Comparison of ENCODE assay signal across 3 worm cellular contexts in genomic region chrII:4745281-4745680, ce11.
A peak's percentile ranks its signal among the peaks of the same experiment; 100 is the strongest.
TF ChIP-seq lines count a peak whose summit lies in the region.

No protein-coding gene starts in this region.

TF ChIP-seq in whole organism, L1 larva, 84 proteins besides CTCF, POLR2A, EP300 and RAD21 (continued from another document and continues in another):
- TF ChIP-seq snu-23 (GFP tag; optimal IDR thresholded peaks at IDR 0.05; lab: Kevin White, UChicago) (peak; percentile 71), pax-3 (tag; optimal IDR thresholded peaks at IDR 0.05; lab: Kevin White, UChicago) (no peak), fkh-10 (GFP tag; optimal IDR thresholded peaks at IDR 0.05; lab: Kevin White, UChicago) (no peak), ceh-8 (GFP tag; optimal IDR thresholded peaks at IDR 0.05; lab: Kevin White, UChicago) (no peak), sup-37 (GFP tag; optimal IDR thresholded peaks at IDR 0.05; lab: Kevin White, UChicago) (no peak), efl-3 (GFP tag; optimal IDR thresholded peaks at IDR 0.05; lab: Kevin White, UChicago) (no peak), lin-13 (GFP tag; optimal IDR thresholded peaks at IDR 0.05; lab: Kevin White, UChicago) (no peak), jun-1 (tag; optimal IDR thresholded peaks at IDR 0.05; lab: Kevin White, UChicago) (no peak), nhr-11 (tag; optimal IDR thresholded peaks at IDR 0.05; lab: Kevin White, UChicago) (peak; percentile 38), lin-35 (GFP tag; optimal IDR thresholded peaks at IDR 0.05; lab: Kevin White, UChicago) (peak in 1 of 2 experiments; percentile 55), nhr-85 (tag; lab: Kevin White, UChicago) (peak; percentile 96), zag-1 (tag; optimal IDR thresholded peaks at IDR 0.05; lab: Kevin White, UChicago) (no peak), ceh-63 (GFP tag; optimal IDR thresholded peaks at IDR 0.05; lab: Kevin White, UChicago) (no peak), C04F5.9 (tag; optimal IDR thresholded peaks at IDR 0.05; lab: Kevin White, UChicago) (no peak), fos-1 (tag; optimal IDR thresholded peaks at IDR 0.05; lab: Kevin White, UChicago) (no peak), mab-9 (GFP tag; IDR thresholded peaks at IDR 0.05; lab: Robert Waterston, UW) (no peak), ceh-90 (tag; optimal IDR thresholded peaks at IDR 0.05; lab: Kevin White, UChicago) (no peak), ceh-88 (GFP tag; IDR thresholded peaks at IDR 0.05; lab: Robert Waterston, UW) (no peak), egl-13 (tag; optimal IDR thresholded peaks at IDR 0.05; lab: Kevin White, UChicago) (no peak), ets-5 (GFP tag; IDR thresholded peaks at IDR 0.05; lab: Robert Waterston, UW) (no peak), ztf-4 (tag; optimal IDR thresholded peaks at IDR 0.05; lab: Kevin White, UChicago) (no peak), nhr-84 (tag; optimal IDR thresholded peaks at IDR 0.05; lab: Kevin White, UChicago) (no peak), hlh-17 (GFP tag; optimal IDR thresholded peaks at IDR 0.05; lab: Kevin White, UChicago; ENCODE audit: borderline replicate concordance) (no peak), ceh-82 (tag; optimal IDR thresholded peaks at IDR 0.05; lab: Kevin White, UChicago) (no peak), nhr-12 (tag; optimal IDR thresholded peaks at IDR 0.05; lab: Kevin White, UChicago) (no peak), rnt-1 (tag; optimal IDR thresholded peaks at IDR 0.05; lab: Kevin White, UChicago) (no peak), elt-3 (tag; optimal IDR thresholded peaks at IDR 0.05; lab: Kevin White, UChicago) (peak; percentile 4 to 98 (median 80)), skn-1 (tag; optimal IDR thresholded peaks at IDR 0.05; lab: Kevin White, UChicago) (no peak), nhr-47 (tag; optimal IDR thresholded peaks at IDR 0.05; lab: Kevin White, UChicago) (peak; percentile 47), mep-1 (tag; optimal IDR thresholded peaks at IDR 0.05; lab: Kevin White, UChicago) (no peak), pqm-1 (tag; optimal IDR thresholded peaks at IDR 0.05; lab: Kevin White, UChicago) (no peak), fkh-4 (tag; optimal IDR thresholded peaks at IDR 0.05; lab: Kevin White, UChicago; ENCODE audit: borderline replicate concordance) (no peak), nhr-76 (tag; optimal IDR thresholded peaks at IDR 0.05; lab: Kevin White, UChicago) (no peak), nhr-20 (tag; optimal IDR thresholded peaks at IDR 0.05; lab: Kevin White, UChicago) (peak; percentile 82), efl-1 (optimal IDR thresholded peaks at IDR 0.05; lab: Kevin White, UChicago) (peak in 1 of 2 experiments; percentile 8), efl-1 (GFP tag; optimal IDR thresholded peaks at IDR 0.05 in 1 of 2; lab: Kevin White, UChicago) (peak in 1 of 2 experiments; percentile 68), lin-39 (tag; optimal IDR thresholded peaks at IDR 0.05; lab: Kevin White, UChicago) (no peak), irx-1 (tag; optimal IDR thresholded peaks at IDR 0.05; lab: Kevin White, UChicago) (no peak), nhr-90 (tag; optimal IDR thresholded peaks at IDR 0.05; lab: Kevin White, UChicago; ENCODE audit: poor library complexity) (peak; percentile 79), nhr-77 (tag; optimal IDR thresholded peaks at IDR 0.05; lab: Kevin White, UChicago) (no peak), nhr-19 (GFP tag; conservative IDR thresholded peaks at IDR 0.05; lab: Robert Waterston, UW) (peak; percentile 55), snpc-4 (tag; optimal IDR thresholded peaks at IDR 0.05; lab: Kevin White, UChicago) (no peak), unc-98 (GFP tag; IDR thresholded peaks at IDR 0.05; lab: Robert Waterston, UW) (no peak), unc-62 (GFP tag; optimal IDR thresholded peaks at IDR 0.05; lab: Kevin White, UChicago) (no peak), hpl-2 (GFP tag; optimal IDR thresholded peaks at IDR 0.05; lab: Kevin White, UChicago) (no peak), C34B4.2 (tag; optimal IDR thresholded peaks at IDR 0.05; lab: Kevin White, UChicago) (no peak)

TF ChIP-seq in whole organism, L2 larva, 48 proteins besides CTCF, POLR2A, EP300 and RAD21 (continued from another document):
- TF ChIP-seq lsy-2 (tag; optimal IDR thresholded peaks at IDR 0.05; lab: Kevin White, UChicago) (peak in 1 of 2 experiments; percentile 37), mdl-1 (tag; optimal IDR thresholded peaks at IDR 0.05; lab: Kevin White, UChicago) (peak in 1 of 2 experiments; percentile 2), Y55F3AM.14 (GFP tag; optimal IDR thresholded peaks at IDR 0.05; lab: Kevin White, UChicago) (no peak), ztf-1 (GFP tag; conservative IDR thresholded peaks at IDR 0.05; lab: Robert Waterston, UW) (no peak), nhr-25 (tag; optimal IDR thresholded peaks at IDR 0.05; lab: Kevin White, UChicago) (peak; percentile 80), sma-9 (GFP tag; optimal IDR thresholded peaks at IDR 0.05; lab: Kevin White, UChicago) (peak; percentile 96), sma-9 (tag; optimal IDR thresholded peaks at IDR 0.05; lab: Kevin White, UChicago) (peak; percentile 3), ceh-82 (tag; optimal IDR thresholded peaks at IDR 0.05; lab: Kevin White, UChicago) (no peak), zag-1 (tag; optimal IDR thresholded peaks at IDR 0.05; lab: Kevin White, UChicago) (no peak), peb-1 (tag; optimal IDR thresholded peaks at IDR 0.05; lab: Kevin White, UChicago) (no peak), lin-13 (GFP tag; optimal IDR thresholded peaks at IDR 0.05; lab: Kevin White, UChicago) (no peak), dmd-4 (tag; optimal IDR thresholded peaks at IDR 0.05; lab: Kevin White, UChicago) (no peak), ZK546.5 (tag; optimal IDR thresholded peaks at IDR 0.05; lab: Kevin White, UChicago) (no peak), unc-39 (tag; optimal IDR thresholded peaks at IDR 0.05; lab: Kevin White, UChicago) (no peak), mbf-1 (tag; optimal IDR thresholded peaks at IDR 0.05; lab: Kevin White, UChicago) (no peak), unc-62 (GFP tag; optimal IDR thresholded peaks at IDR 0.05; lab: Kevin White, UChicago) (no peak), nhr-21 (tag; optimal IDR thresholded peaks at IDR 0.05; lab: Kevin White, UChicago) (peak; percentile 90), gmeb-1 (tag; optimal IDR thresholded peaks at IDR 0.05; lab: Kevin White, UChicago) (peak; percentile 33), lin-39 (tag; optimal IDR thresholded peaks at IDR 0.05; lab: Kevin White, UChicago) (no peak), nhr-23 (tag; optimal IDR thresholded peaks at IDR 0.05; lab: Kevin White, UChicago) (no peak), ztf-11 (tag; optimal IDR thresholded peaks at IDR 0.05; lab: Kevin White, UChicago) (no peak), nhr-10 (tag; optimal IDR thresholded peaks at IDR 0.05; lab: Kevin White, UChicago) (no peak), F13H6.1 (tag; optimal IDR thresholded peaks at IDR 0.05; lab: Kevin White, UChicago) (no peak), blmp-1 (tag; optimal IDR thresholded peaks at IDR 0.05; lab: Kevin White, UChicago; ENCODE audit: insufficient read depth) (peak; percentile 88), ztf-4 (tag; optimal IDR thresholded peaks at IDR 0.05; lab: Kevin White, UChicago) (peak; percentile 50), snpc-4 (tag; optimal IDR thresholded peaks at IDR 0.05; lab: Kevin White, UChicago) (no peak), lin-11 (tag; optimal IDR thresholded peaks at IDR 0.05; lab: Kevin White, UChicago) (no peak), R02D3.7 (tag; optimal IDR thresholded peaks at IDR 0.05; lab: Kevin White, UChicago) (no peak), nhr-237 (tag; optimal IDR thresholded peaks at IDR 0.05; lab: Kevin White, UChicago) (no peak), skn-1 (tag; optimal IDR thresholded peaks at IDR 0.05; lab: Kevin White, UChicago) (no peak), egl-27 (tag; optimal IDR thresholded peaks at IDR 0.05; lab: Kevin White, UChicago) (peak; percentile 78), unc-55 (GFP tag; optimal IDR thresholded peaks at IDR 0.05; lab: Kevin White, UChicago) (no peak), ama-1 (optimal IDR thresholded peaks at IDR 0.05; lab: Kevin White, UChicago) (no peak)
TF ChIP-seq in whole organism, L2 larva: peak in this region for 14.

TF ChIP-seq in whole organism, L4 larva, 104 proteins besides CTCF, POLR2A, EP300 and RAD21 (continued from another document):
- peak; percentile 63 for TF ChIP-seq hlh-30 (tag; optimal IDR thresholded peaks at IDR 0.05; lab: Kevin White, UChicago; ENCODE audit: insufficient read depth)
- TF ChIP-seq mep-1 (tag; optimal IDR thresholded peaks at IDR 0.05; lab: Kevin White, UChicago) = peak; percentile 50
- peak; percentile 95 for TF ChIP-seq nhr-48 (tag; optimal IDR thresholded peaks at IDR 0.05; lab: Kevin White, UChicago)
- no peak for TF ChIP-seq nhr-41 (GFP tag; IDR thresholded peaks at IDR 0.05; lab: Robert Waterston, UW)
- peak; percentile 59 for TF ChIP-seq nhr-10 (tag; optimal IDR thresholded peaks at IDR 0.05; lab: Kevin White, UChicago)
- peak; percentile 78 for TF ChIP-seq mxl-2 (GFP tag; conservative IDR thresholded peaks at IDR 0.05; lab: Robert Waterston, UW)
- TF ChIP-seq ceh-44 (GFP tag; IDR thresholded peaks at IDR 0.05; lab: Robert Waterston, UW) = no peak
- peak; percentile 32 for TF ChIP-seq mes-2 (tag; optimal IDR thresholded peaks at IDR 0.05; lab: Kevin White, UChicago; ENCODE audit: poor library complexity, severe bottlenecking)
- peak; percentile 84 for TF ChIP-seq aha-1 (tag; lab: Kevin White, UChicago)
TF ChIP-seq in whole organism, L4 larva: peak in this region for 20.
